Fruit fly (Drosophila melanogaster) whole organism, embryonic: Measurements from ENCODE around the gene CG13114.

Experiments
- Ada2b ChIP-seq: fragments of 200-800 bp; sonication (Bioruptor generic); IDR thresholded peaks from 2 replicates; pipeline ENCODE4 v1.3.6; 2022; ENCODE audit warnings: missing biosample characterization, missing genetic modification characterization
- Aef1 ChIP-seq: fragments of 200-800 bp; sonication (Bioruptor generic); IDR thresholded peaks from 3 replicates; pipeline ENCODE4 v1.3.6; 2022; ENCODE audit warnings: missing biosample characterization, missing genetic modification characterization
- Awh ChIP-seq: fragments of 200-800 bp; sonication (Bioruptor generic); IDR thresholded peaks from 2 replicates; pipeline ENCODE4, ENCODE4 v1.3.6; 2022; ENCODE audit warnings: missing biosample characterization, missing genetic modification characterization
- Bteb2 ChIP-seq: fragments of 200-800 bp; sonication (Bioruptor generic); optimal IDR thresholded peaks from 2 replicates; lab custom pipeline; 2016; ENCODE audit warnings: missing biosample characterization, missing genetic modification characterization
- CG10565 ChIP-seq: fragments of 200-800 bp; sonication (Bioruptor generic); optimal IDR thresholded peaks from 3 replicates; lab custom pipeline; 2016; ENCODE audit warnings: missing biosample characterization, mild to moderate bottlenecking, missing genetic modification characterization
- CG12299 ChIP-seq: fragments of 200-800 bp; sonication (Bioruptor generic); optimal IDR thresholded peaks from 2 replicates; lab custom pipeline; 2018; ENCODE audit warnings: missing biosample characterization, mild to moderate bottlenecking, missing genetic modification characterization
- CG12744 ChIP-seq: fragments of 200-800 bp; sonication (Bioruptor generic); optimal IDR thresholded peaks from 2 replicates; lab custom pipeline; 2016; ENCODE audit warnings: missing biosample characterization, missing genetic modification characterization
- CG13296 ChIP-seq: fragments of 200-800 bp; sonication (Bioruptor generic); optimal IDR thresholded peaks from 3 replicates; lab custom pipeline; 2018; ENCODE audit warnings: missing biosample characterization, mild to moderate bottlenecking, missing genetic modification characterization
- CG14710 ChIP-seq: fragments of 200-800 bp; sonication (Bioruptor generic); optimal IDR thresholded peaks from 3 replicates; lab custom pipeline; 2019; ENCODE audit warnings: missing biosample characterization, mild to moderate bottlenecking, missing genetic modification characterization, moderate library complexity
- CG15601 ChIP-seq: fragments of 200-800 bp; sonication (Bioruptor generic); optimal IDR thresholded peaks from 3 replicates; lab custom pipeline; 2019; ENCODE audit warnings: missing biosample characterization, mild to moderate bottlenecking, missing genetic modification characterization, moderate library complexity
- CG1792 ChIP-seq: fragments of 200-800 bp; sonication (Bioruptor generic); optimal IDR thresholded peaks from 2 replicates; lab custom pipeline; 2016; ENCODE audit warnings: missing biosample characterization, missing genetic modification characterization
- CG18476 ChIP-seq: fragments of 200-800 bp; sonication (Bioruptor generic); optimal IDR thresholded peaks from 2 replicates; lab custom pipeline; 2016; ENCODE audit warnings: missing biosample characterization, mild to moderate bottlenecking, missing genetic modification characterization
- CG18619 ChIP-seq: fragments of 200-800 bp; sonication (Bioruptor generic); optimal IDR thresholded peaks from 3 replicates; lab custom pipeline; 2017; ENCODE audit warnings: missing biosample characterization, mild to moderate bottlenecking, missing genetic modification characterization
- CG4617 ChIP-seq: fragments of 200-800 bp; sonication (Bioruptor generic); optimal IDR thresholded peaks from 3 replicates; lab custom pipeline; 2016; ENCODE audit warnings: missing biosample characterization, missing genetic modification characterization, borderline replicate concordance
- CG4820 ChIP-seq: fragments of 200-800 bp; sonication (Bioruptor generic); optimal IDR thresholded peaks from 3 replicates; lab custom pipeline; 2016; ENCODE audit warnings: missing biosample characterization, missing genetic modification characterization
- CG4854 ChIP-seq: fragments of 200-800 bp; sonication (Bioruptor generic); optimal IDR thresholded peaks from 2 replicates; lab custom pipeline; 2016; ENCODE audit warnings: missing biosample characterization, missing genetic modification characterization, inconsistent platforms
- CG7786 ChIP-seq: fragments of 200-800 bp; sonication (Bioruptor generic); optimal IDR thresholded peaks from 2 replicates; lab custom pipeline; 2016; ENCODE audit warnings: missing biosample characterization, missing genetic modification characterization
- CG8290 ChIP-seq, 3 experiments: fragments of 200-800 bp; sonication (Bioruptor generic); optimal IDR thresholded peaks; 2 replicates each; lab custom pipeline; 2016 to 2019; ENCODE audit warnings: missing biosample characterization in 3 of 3, missing genetic modification characterization in 3 of 3, mild to moderate bottlenecking in 2 of 3, moderate library complexity in 1 of 3
- CG9215 ChIP-seq: fragments of 200-800 bp; sonication (Bioruptor generic); IDR thresholded peaks from 2 replicates; pipeline ENCODE4 v1.3.6; 2022; ENCODE audit warnings: missing biosample characterization, missing genetic modification characterization
- Dad ChIP-seq: fragments of 200-800 bp; sonication (Bioruptor generic); optimal IDR thresholded peaks from 3 replicates; lab custom pipeline; 2016; ENCODE audit warnings: missing biosample characterization, missing genetic modification characterization
- Dref ChIP-seq: fragments of 200-800 bp; sonication (Bioruptor generic); IDR thresholded peaks from 2 replicates; pipeline ENCODE4 v1.3.6; 2022; ENCODE audit warnings: missing biosample characterization, missing genetic modification characterization
- Ets65A ChIP-seq: fragments of 200-800 bp; sonication (Bioruptor generic); peaks from one replicate; lab custom pipeline; 2016; ENCODE audit warnings: missing biosample characterization, missing genetic modification characterization
- Fer2 ChIP-seq: fragments of 200-800 bp; sonication (Bioruptor generic); optimal IDR thresholded peaks from 2 replicates; lab custom pipeline; 2018; ENCODE audit warnings: missing biosample characterization, mild to moderate bottlenecking, missing genetic modification characterization, moderate library complexity
- H15 ChIP-seq: fragments of 200-800 bp; sonication (Bioruptor generic); IDR thresholded peaks from 3 replicates; pipeline ENCODE4 v1.3.6; 2022; ENCODE audit warnings: missing biosample characterization, missing genetic modification characterization
- Jarid2 ChIP-seq: fragments of 200-800 bp; sonication (Bioruptor generic); optimal IDR thresholded peaks from 3 replicates; lab custom pipeline; 2017; ENCODE audit warnings: mild to moderate bottlenecking, missing biosample characterization, missing genetic modification reagents, missing genetic modification characterization
- Kr ChIP-seq: fragments of 200-800 bp; sonication (Bioruptor generic); optimal IDR thresholded peaks from 2 replicates; lab custom pipeline; 2017; ENCODE audit warnings: missing biosample characterization, mild to moderate bottlenecking, missing genetic modification characterization
- Mrtf ChIP-seq: fragments of 200-800 bp; sonication (Bioruptor generic); IDR thresholded peaks from 3 replicates; pipeline ENCODE4 v1.3.6; 2022; ENCODE audit warnings: missing biosample characterization, missing genetic modification characterization
- Side ChIP-seq: fragments of 200-800 bp; sonication (Bioruptor generic); optimal IDR thresholded peaks from 2 replicates; lab custom pipeline; 2016; ENCODE audit warnings: missing biosample characterization, missing genetic modification characterization
- Stat92E ChIP-seq, 3 experiments: fragments of >200 bp in 2 of 3; fragments of 200-800 bp in 1 of 3; sonication (Bioruptor generic) in 1 of 3; optimal IDR thresholded peaks; 2 replicates each; lab custom pipeline; 2017 to 2019; ENCODE audit warnings: missing biosample characterization in 3 of 3, missing genetic modification characterization in 3 of 3, mild to moderate bottlenecking in 1 of 3, moderate library complexity in 1 of 3
- TFAM ChIP-seq: fragments of 200-800 bp; sonication (Bioruptor generic); optimal IDR thresholded peaks from 2 replicates; lab custom pipeline; 2017; ENCODE audit warnings: missing biosample characterization, missing genetic modification characterization, inconsistent platforms
- cas ChIP-seq: fragments of 200-800 bp; sonication (Bioruptor generic); IDR thresholded peaks from 2 replicates; pipeline ENCODE4 v1.3.6; 2022; ENCODE audit warnings: missing biosample characterization, missing genetic modification characterization
- cg ChIP-seq: fragments of 200-800 bp; sonication (Bioruptor generic); optimal IDR thresholded peaks from 3 replicates; lab custom pipeline; 2019; ENCODE audit warnings: missing biosample characterization, mild to moderate bottlenecking, missing genetic modification characterization, moderate library complexity
- corto ChIP-seq: fragments of 200-800 bp; sonication (Bioruptor generic); optimal IDR thresholded peaks from 2 replicates; lab custom pipeline; 2016; ENCODE audit warnings: missing biosample characterization, mild to moderate bottlenecking, missing genetic modification characterization, moderate library complexity
- cwo ChIP-seq: fragments of 200-800 bp; sonication (Bioruptor generic); optimal IDR thresholded peaks from 3 replicates; lab custom pipeline; 2017; ENCODE audit warnings: missing biosample characterization, missing genetic modification characterization, mild to moderate bottlenecking, moderate library complexity, missing genetic modification reagents
- eve ChIP-seq, 2 experiments: fragments of >200 bp; optimal IDR thresholded peaks; 2 replicates each; lab custom pipeline; 2017; ENCODE audit warnings: missing biosample characterization in 2 of 2, missing genetic modification characterization in 2 of 2
- ewg ChIP-seq: fragments of 200-800 bp; sonication (Bioruptor generic); optimal IDR thresholded peaks from 3 replicates; lab custom pipeline; 2017; ENCODE audit warnings: mild to moderate bottlenecking, missing biosample characterization, missing genetic modification reagents, missing genetic modification characterization
- ftz-f1 ChIP-seq: fragments of 200-800 bp; sonication (Bioruptor generic); optimal IDR thresholded peaks from 2 replicates; lab custom pipeline; 2016; ENCODE audit warnings: missing biosample characterization, missing genetic modification characterization
- gro ChIP-seq: fragments of 200-800 bp; sonication (Bioruptor generic); optimal IDR thresholded peaks from 2 replicates; lab custom pipeline; 2016; ENCODE audit warnings: missing biosample characterization, missing genetic modification characterization
- gsb-n ChIP-seq: fragments of 200-800 bp; sonication (Bioruptor generic); optimal IDR thresholded peaks from 3 replicates; lab custom pipeline; 2018; ENCODE audit warnings: missing biosample characterization, mild to moderate bottlenecking, missing genetic modification characterization
- lov ChIP-seq, 2 experiments: fragments of 200-800 bp in 1 of 2; fragments of >200 bp in 1 of 2; sonication (Bioruptor generic) in 1 of 2; IDR thresholded peaks in 1 of 2; optimal IDR thresholded peaks in 1 of 2; 2 replicates in 1 of 2; 3 replicates in 1 of 2; pipeline versions ENCODE4 v1.3.6 to Lab custom; 2017 to 2022; ENCODE audit warnings: missing biosample characterization in 1 of 2, missing genetic modification characterization in 1 of 2
- luna ChIP-seq: fragments of 200-800 bp; sonication (Bioruptor generic); optimal IDR thresholded peaks from 2 replicates; lab custom pipeline; 2016; ENCODE audit warnings: missing biosample characterization, missing genetic modification characterization
- nmo ChIP-seq: fragments of 200-800 bp; sonication (Bioruptor generic); optimal IDR thresholded peaks from 2 replicates; lab custom pipeline; 2018; ENCODE audit warnings: missing biosample characterization, mild to moderate bottlenecking, missing genetic modification characterization, moderate library complexity
- pnt ChIP-seq: fragments of 200-800 bp; sonication (Bioruptor generic); optimal IDR thresholded peaks from 3 replicates; lab custom pipeline; 2016; ENCODE audit warnings: missing biosample characterization, missing genetic modification characterization
- scrt ChIP-seq: fragments of 200-800 bp; sonication (Bioruptor generic); optimal IDR thresholded peaks from 2 replicates; lab custom pipeline; 2018; ENCODE audit warnings: missing biosample characterization, mild to moderate bottlenecking, missing genetic modification characterization, moderate library complexity
- sd ChIP-seq: fragments of 200-800 bp; sonication (Bioruptor generic); optimal IDR thresholded peaks from 3 replicates; lab custom pipeline; 2018; ENCODE audit warnings: missing biosample characterization, mild to moderate bottlenecking, missing genetic modification characterization, moderate library complexity
- vvl ChIP-seq: fragments of 200-800 bp; sonication (Bioruptor generic); IDR thresholded peaks from 2 replicates; pipeline ENCODE4 v1.3.6; 2022; ENCODE audit warnings: missing biosample characterization, missing genetic modification characterization
- zen ChIP-seq: fragments of 200-800 bp; sonication (Bioruptor generic); optimal IDR thresholded peaks from 3 replicates; lab custom pipeline; 2018; ENCODE audit warnings: missing biosample characterization, mild to moderate bottlenecking, missing genetic modification characterization, moderate library complexity

CG13114 gene

DNA sequence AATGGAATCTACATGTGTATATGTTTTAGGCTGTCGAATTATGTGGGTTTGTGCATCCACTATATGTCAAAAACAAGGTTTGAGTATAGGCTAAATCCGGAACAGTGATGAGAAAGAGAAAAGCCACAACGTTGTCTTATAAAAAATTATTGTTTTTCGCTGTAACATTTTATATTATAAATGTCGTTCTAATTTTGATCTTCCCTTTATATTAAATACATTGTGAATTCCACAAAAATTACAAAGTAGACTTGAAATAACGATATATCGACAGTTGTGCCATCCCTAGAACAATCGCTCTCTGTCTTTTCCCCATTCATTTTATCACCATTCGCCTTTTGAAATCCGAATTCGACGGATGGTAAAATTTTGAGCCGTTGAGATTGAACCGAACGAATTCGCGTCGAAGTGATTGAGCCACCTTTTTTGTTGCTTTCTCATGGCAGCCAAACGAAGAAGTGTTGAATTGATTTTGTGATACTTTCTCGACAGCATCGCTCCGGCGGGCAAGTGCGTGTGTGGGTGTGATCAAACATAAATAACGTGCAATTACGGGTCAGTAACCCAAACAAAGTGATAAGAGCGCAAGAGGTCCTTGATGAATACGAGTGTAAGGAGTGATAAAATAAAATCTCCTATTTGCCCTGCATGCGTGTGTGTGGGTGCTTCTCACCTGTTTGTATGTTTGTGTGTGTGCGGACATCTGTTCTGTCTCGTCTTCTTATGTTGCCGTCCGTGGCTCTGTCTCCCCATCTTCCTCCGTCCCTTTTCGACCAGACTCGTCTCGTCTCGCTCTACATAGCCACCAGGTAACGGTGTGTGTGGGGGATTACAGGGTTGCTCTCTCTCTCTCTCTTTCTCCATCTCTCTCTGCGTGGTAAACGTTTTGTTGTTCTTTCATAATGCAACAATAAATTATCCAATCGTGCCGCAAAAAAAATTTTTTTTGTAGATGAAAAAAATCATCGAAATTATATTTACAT, 24.4 kb upstream of the CG13114 start, which contains the start of gene Oatp30B (continued):
- TF ChIP-seq Side (GFP tag; lab: Kevin White, UChicago) (peak; percentile 95), Dref (GFP tag; lab: Robert Waterston, UW) (no peak; the same call in 1 of the 2 replicates), CG14710 (peak; percentile 97), CG7786 (peak; percentile 94), CG9215 (GFP tag; lab: Robert Waterston, UW) (peak; percentile 94), lov (optimal IDR thresholded peaks at IDR 0.05; lab: Kevin White, UChicago) (no peak), lov (GFP tag; IDR thresholded peaks at IDR 0.05; lab: Robert Waterston, UW) (peak; percentile 97), CG18476 (peak; percentile 96), CG4820 (GFP tag; lab: Kevin White, UChicago) (peak; percentile 96), CG12744 (GFP tag; lab: Kevin White, UChicago) (peak; percentile 94), CG13296 (peak; percentile 94), Bteb2 (peak; percentile 96), corto (GFP tag; lab: Kevin White, UChicago) (peak; percentile 91), cas (peak; percentile 97), CG8290 (GFP tag; optimal IDR thresholded peaks at IDR 0.05; lab: Kevin White, UChicago) (peak; percentile 93), CG8290 (tag; optimal IDR thresholded peaks at IDR 0.05; lab: Kevin White, UChicago) (peak; percentile 73 to 96), TFAM (GFP tag; lab: Kevin White, UChicago) (peak; percentile 88), Stat92E (GFP tag; optimal IDR thresholded peaks at IDR 0.05; lab: Kevin White, UChicago) (peak in 1 of 3 experiments; percentile 92), gsb-n (tag; lab: Kevin White, UChicago) (peak; percentile 96), Fer2 (tag; lab: Kevin White, UChicago) (peak; percentile 96), H15 (peak; percentile 97), CG12299 (tag; lab: Kevin White, UChicago) (peak; percentile 95), CG15601 (tag; lab: Kevin White, UChicago) (peak; percentile 95), CG1792 (peak; percentile 89), ewg (peak; percentile 88), CG18619 (GFP tag; lab: Kevin White, UChicago) (peak; percentile 93), vvl (GFP tag; lab: Robert Waterston, UW) (peak; percentile 99), luna (peak; percentile 93), Ada2b (GFP tag; lab: Robert Waterston, UW) (peak; percentile 96), gro (peak; percentile 96), CG4617 (peak; percentile 92), zen (peak; percentile 98), Jarid2 (GFP tag; lab: Kevin White, UChicago) (peak; percentile 88), eve (GFP tag; optimal IDR thresholded peaks at IDR 0.05; lab: Kevin White, UChicago) (peak; percentile 60 to 95), scrt (GFP tag; lab: Kevin White, UChicago) (peak; percentile 87), sd (tag; lab: Kevin White, UChicago) (peak; percentile 88), ftz-f1 (GFP tag; lab: Kevin White, UChicago) (peak; percentile 55), Ets65A (GFP tag; lab: Kevin White, UChicago) (peak; percentile 99), cwo (GFP tag; lab: Kevin White, UChicago) (peak; percentile 87), CG10565 (peak; percentile 79), Awh (GFP tag; lab: Robert Waterston, UW) (peak; percentile 96), Mrtf (GFP tag; lab: Robert Waterston, UW) (peak; percentile 95), CG4854 (peak; percentile 95), Kr (GFP tag; lab: Kevin White, UChicago) (no peak), Dad (peak; percentile 94), cg (peak; percentile 89), pnt (peak; percentile 95), nmo (peak; percentile 97), Aef1 (peak; percentile 97)
